Fruit fly (Drosophila melanogaster): ENCODE data around the gene CG14042.
A peak's percentile ranks its signal among the peaks of the same experiment; 100 is the strongest.

CG14042 gene

dm6 chr2L:5060952-5061478, 23.5 kb downstream of the CG14042 start (continued):
- TF ChIP-seq corto (GFP tag; optimal IDR thresholded peaks at IDR 0.05) = peak; percentile 51
- TF ChIP-seq NC2β (GFP tag; optimal IDR thresholded peaks at IDR 0.05) = peak; percentile 28
- TF ChIP-seq CG11093 (GFP tag; IDR thresholded peaks at IDR 0.05) = 0 out of 3 replicates have a peak, but pooled peaks have one; percentile 32
- TF ChIP-seq so (GFP tag; IDR thresholded peaks at IDR 0.05) = peak; percentile 91
- TF ChIP-seq kni (GFP tag; optimal IDR thresholded peaks at IDR 0.05) = peak; percentile 0
- TF ChIP-seq D (optimal IDR thresholded peaks at IDR 0.05) = no peak
- TF ChIP-seq D (GFP tag; optimal IDR thresholded peaks at IDR 0.05) = peak; percentile 32
- peak; percentile 93 for TF ChIP-seq sens (GFP tag)
- peak; percentile 30; the same call in 2 of the 3 replicates for TF ChIP-seq croc (GFP tag; conservative IDR thresholded peaks at IDR 0.05)
- TF ChIP-seq CG18262 (tag; optimal IDR thresholded peaks at IDR 0.05) = peak; percentile 45
- peak; percentile 13 for TF ChIP-seq Deaf1 (tag; optimal IDR thresholded peaks at IDR 0.05)
- no peak for TF ChIP-seq CG6272 (GFP tag; IDR thresholded peaks at IDR 0.05)
- TF ChIP-seq Stat92E (GFP tag; optimal IDR thresholded peaks at IDR 0.05) = no peak
- TF ChIP-seq zen2 (GFP tag; IDR thresholded peaks at IDR 0.05; ENCODE audit: partially characterized antibody) = no peak
- peak; percentile 61 for TF ChIP-seq CG12769 (tag; optimal IDR thresholded peaks at IDR 0.05)
- no peak for TF ChIP-seq tna (GFP tag; IDR thresholded peaks at IDR 0.05; ENCODE audit: partially characterized antibody)
- no peak for TF ChIP-seq CG15696 (tag; optimal IDR thresholded peaks at IDR 0.05)
- TF ChIP-seq Drgx (GFP tag; IDR thresholded peaks at IDR 0.05) = no peak
- TF ChIP-seq gcm2 (GFP tag; optimal IDR thresholded peaks at IDR 0.05) = peak; percentile 37
- no peak for TF ChIP-seq Sry-β (GFP tag; optimal IDR thresholded peaks at IDR 0.05)
- no peak for TF ChIP-seq Doc3 (GFP tag; IDR thresholded peaks at IDR 0.05; ENCODE audit: partially characterized antibody)
- TF ChIP-seq CG8478 (optimal IDR thresholded peaks at IDR 0.05) = no peak
- TF ChIP-seq Myb (GFP tag; optimal IDR thresholded peaks at IDR 0.05) = peak; percentile 44
- peak; percentile 69 for TF ChIP-seq CG11247 (GFP tag; IDR thresholded peaks at IDR 0.05)
- TF ChIP-seq bowl (GFP tag; IDR thresholded peaks at IDR 0.05) = peak; percentile 56; the same call in 1 of the 2 replicates
- TF ChIP-seq CG32772 (GFP tag; IDR thresholded peaks at IDR 0.05) = no peak
- no peak for TF ChIP-seq CG9797 (GFP tag; optimal IDR thresholded peaks at IDR 0.05)
- TF ChIP-seq CG4707 (GFP tag; optimal IDR thresholded peaks at IDR 0.05) = no peak
- no peak for TF ChIP-seq CG10959 (GFP tag; IDR thresholded peaks at IDR 0.05)
- no peak; the same call in 1 of the 2 replicates for TF ChIP-seq ttk (GFP tag; IDR thresholded peaks at IDR 0.05)
- TF ChIP-seq CG18764 (GFP tag; optimal IDR thresholded peaks at IDR 0.05) = peak; percentile 11
- peak; percentile 31 for TF ChIP-seq Hsf (GFP tag; optimal IDR thresholded peaks at IDR 0.05)
- TF ChIP-seq sisA (GFP tag; IDR thresholded peaks at IDR 0.05) = peak; percentile 66
- peak; percentile 57 for TF ChIP-seq CG2712 (tag; optimal IDR thresholded peaks at IDR 0.05)
- TF ChIP-seq CG32767 (GFP tag; IDR thresholded peaks at IDR 0.05) = no peak
- no peak for TF ChIP-seq cas (GFP tag; IDR thresholded peaks at IDR 0.05)
- peak; percentile 63 for TF ChIP-seq ap (GFP tag; IDR thresholded peaks at IDR 0.05)
- TF ChIP-seq grn (GFP tag; optimal IDR thresholded peaks at IDR 0.05) = peak; percentile 24
- TF ChIP-seq Dip2 (GFP tag; IDR thresholded peaks at IDR 0.05) = no peak
- TF ChIP-seq inv (GFP tag; IDR thresholded peaks at IDR 0.05; ENCODE audit: partially characterized antibody) = no peak
- peak; percentile 51; the same call in 1 of the 2 replicates for TF ChIP-seq Oaz (GFP tag; IDR thresholded peaks at IDR 0.05)
- TF ChIP-seq H2.0 (GFP tag; IDR thresholded peaks at IDR 0.05) = peak; percentile 49; the same call in 1 of the 2 replicates
- TF ChIP-seq Hr39 (optimal IDR thresholded peaks at IDR 0.05) = no peak
- TF ChIP-seq CG10267 (tag; optimal IDR thresholded peaks at IDR 0.05) = peak; percentile 63
- no peak for TF ChIP-seq CG10431 (GFP tag; optimal IDR thresholded peaks at IDR 0.05)
- peak; percentile 49 for TF ChIP-seq CG12299 (tag; optimal IDR thresholded peaks at IDR 0.05)
- TF ChIP-seq CG17802 (tag; optimal IDR thresholded peaks at IDR 0.05) = no peak
- TF ChIP-seq CG3163 (GFP tag; optimal IDR thresholded peaks at IDR 0.05) = peak; percentile 0
- peak; percentile 51 for TF ChIP-seq CG12104 (GFP tag; optimal IDR thresholded peaks at IDR 0.05)
- peak; percentile 15 for TF ChIP-seq CG31365 (tag; optimal IDR thresholded peaks at IDR 0.05)
- TF ChIP-seq CG10462 (GFP tag; optimal IDR thresholded peaks at IDR 0.05) = no peak
- peak; percentile 49 for TF ChIP-seq tin (GFP tag; optimal IDR thresholded peaks at IDR 0.05)
